Worm (Caenorhabditis elegans) whole organism, L4/young adult: ENCODE data around the gene sdz-33.

ENCODE experiments used
- W03F9.2 ChIP-seq: fragments of 150-350 bp; optimal IDR thresholded peaks from 2 replicates; lab custom pipeline; 2014; ENCODE audit warnings: missing biosample characterization, missing genetic modification characterization
- dao-5 ChIP-seq: sonication (generic microtip); optimal IDR thresholded peaks from 2 replicates; lab custom pipeline; 2016; ENCODE audit warnings: missing genotype, missing genetic modification characterization, moderate library complexity, missing compliant biosample characterization
- him-1 ChIP-seq: sonication (generic microtip); optimal IDR thresholded peaks from 2 replicates; lab custom pipeline; 2016; ENCODE audit warnings: missing genotype, missing genetic modification reagents, missing genetic modification characterization, missing compliant biosample characterization

ce11 chrIII:11895504-11895903, 11.8 kb upstream of the sdz-33 start:
- TF ChIP-seq him-1 (tag; lab: Kevin White, UChicago) (no peak), W03F9.2 (tag; lab: Kevin White, UChicago) (no peak), dao-5 (tag; lab: Kevin White, UChicago) (no peak)
